Worm (Caenorhabditis elegans): ENCODE data around the gene K09H11.6.

The K09H11.6 gene

ce11 chrV:5768292-5768695, 32.3 kb upstream of the K09H11.6 start (continued):
- TF ChIP-seq ceh-20 (GFP tag; IDR thresholded peaks at IDR 0.05) (peak; percentile 80; the same call in 1 of the 2 replicates), fos-1 (tag; optimal IDR thresholded peaks at IDR 0.05) (no peak)

ce11 chrV:5765081-5765480, 29.1 kb upstream of the K09H11.6 start, which contains the start of gene pgph-2:
Gene pgph-2 (plus strand): TSS chrV:5765127.
- peak; percentile 14 for TF ChIP-seq hlh-11 (tag; optimal IDR thresholded peaks at IDR 0.05)
- no peak for TF ChIP-seq nhr-111 (GFP tag; optimal IDR thresholded peaks at IDR 0.05)
- no peak for TF ChIP-seq tra-1 (GFP tag; IDR thresholded peaks at IDR 0.05)
- TF ChIP-seq mdl-1 (tag; optimal IDR thresholded peaks at IDR 0.05) = no peak
- no peak for TF ChIP-seq hmg-1.1 (GFP tag; IDR thresholded peaks at IDR 0.05)
- TF ChIP-seq dve-1 (tag; optimal IDR thresholded peaks at IDR 0.05; ENCODE audit: insufficient read depth) = peak; percentile 29
- TF ChIP-seq daf-16 (GFP tag; optimal IDR thresholded peaks at IDR 0.05) = no peak
- peak; percentile 66 for TF ChIP-seq daf-16 (tag; optimal IDR thresholded peaks at IDR 0.05)
- TF ChIP-seq tag-97 (GFP tag; IDR thresholded peaks at IDR 0.05) = no peak
- TF ChIP-seq ceh-82 (tag; optimal IDR thresholded peaks at IDR 0.05) = no peak

ce11 chrV:5763787-5764186, 27.8 kb upstream of the K09H11.6 start, which contains the start of gene pgph-3:
Gene pgph-3 (minus strand): TSS chrV:5763846.
- TF ChIP-seq mxl-2 (GFP tag; conservative IDR thresholded peaks at IDR 0.05) = peak; percentile 93
- TF ChIP-seq daf-16 (GFP tag; optimal IDR thresholded peaks at IDR 0.05) = peak; percentile 10 to 66
- peak; percentile 85 for TF ChIP-seq daf-16 (tag; optimal IDR thresholded peaks at IDR 0.05)
- peak; percentile 7 for TF ChIP-seq gei-8 (GFP tag; optimal IDR thresholded peaks at IDR 0.05)
- no peak for TF ChIP-seq lin-29 (GFP tag; IDR thresholded peaks at IDR 0.05)
- TF ChIP-seq mdt-29 (GFP tag; IDR thresholded peaks at IDR 0.05) = no peak
- no peak for TF ChIP-seq nhr-42 (GFP tag; IDR thresholded peaks at IDR 0.05)
- no peak for TF ChIP-seq skn-1 (tag; optimal IDR thresholded peaks at IDR 0.05)
- no peak for TF ChIP-seq ztf-11 (tag; optimal IDR thresholded peaks at IDR 0.05)
- peak; percentile 69 for TF ChIP-seq nhr-76 (tag; optimal IDR thresholded peaks at IDR 0.05)
- no peak for TF ChIP-seq rbr-2 (tag; optimal IDR thresholded peaks at IDR 0.05)
- TF ChIP-seq zfp-2 (tag; optimal IDR thresholded peaks at IDR 0.05) = no peak
- peak; percentile 71 for TF ChIP-seq mxl-3 (GFP tag; optimal IDR thresholded peaks at IDR 0.05)
- TF ChIP-seq ceh-28 (tag; optimal IDR thresholded peaks at IDR 0.05) = no peak
- no peak for TF ChIP-seq unc-130 (GFP tag; optimal IDR thresholded peaks at IDR 0.05)
- TF ChIP-seq snpc-4 (tag; optimal IDR thresholded peaks at IDR 0.05) = no peak
- TF ChIP-seq tag-97 (GFP tag; IDR thresholded peaks at IDR 0.05) = no peak
- no peak for TF ChIP-seq ceh-32 (tag; optimal IDR thresholded peaks at IDR 0.05; ENCODE audit: poor library complexity)
- TF ChIP-seq egl-43 (GFP tag; IDR thresholded peaks at IDR 0.05) = no peak
- TF ChIP-seq set-16 (GFP tag; IDR thresholded peaks at IDR 0.05) = no peak
- peak; percentile 84 for TF ChIP-seq hlh-30 (tag; optimal IDR thresholded peaks at IDR 0.05; ENCODE audit: insufficient read depth)
- peak; percentile 51 for TF ChIP-seq aha-1 (tag)
- peak; percentile 75 to 94 for TF ChIP-seq mdl-1 (tag; optimal IDR thresholded peaks at IDR 0.05)
- TF ChIP-seq cey-2 (tag; optimal IDR thresholded peaks at IDR 0.05; ENCODE audit: borderline replicate concordance, insufficient read depth) = peak; percentile 80
- peak; percentile 49; the same call in 1 of the 2 replicates for TF ChIP-seq zfp-3 (GFP tag; conservative IDR thresholded peaks at IDR 0.05)
- TF ChIP-seq aly-2 (tag; optimal IDR thresholded peaks at IDR 0.05) = no peak
- TF ChIP-seq F44E2.7 (GFP tag; IDR thresholded peaks at IDR 0.05) = no peak
- peak; percentile 61 for TF ChIP-seq nhr-25 (tag; optimal IDR thresholded peaks at IDR 0.05; ENCODE audit: borderline replicate concordance, insufficient read depth)
- TF ChIP-seq lin-39 (tag; optimal IDR thresholded peaks at IDR 0.05) = no peak
- peak; percentile 97 for TF ChIP-seq hlh-11 (tag; optimal IDR thresholded peaks at IDR 0.05)
- peak; percentile 52 for TF ChIP-seq mep-1 (tag; optimal IDR thresholded peaks at IDR 0.05)
- TF ChIP-seq nhr-237 (tag; optimal IDR thresholded peaks at IDR 0.05) = no peak
- TF ChIP-seq nhr-6 (tag; optimal IDR thresholded peaks at IDR 0.05) = peak; percentile 49
- TF ChIP-seq nhr-41 (GFP tag; IDR thresholded peaks at IDR 0.05) = no peak
- TF ChIP-seq ceh-20 (GFP tag; IDR thresholded peaks at IDR 0.05) = peak; percentile 75
- no peak for TF ChIP-seq jun-1 (tag; optimal IDR thresholded peaks at IDR 0.05)
- TF ChIP-seq pqm-1 (tag; optimal IDR thresholded peaks at IDR 0.05) = peak; percentile 59
- TF ChIP-seq dve-1 (tag; optimal IDR thresholded peaks at IDR 0.05; ENCODE audit: insufficient read depth) = peak; percentile 94
- TF ChIP-seq nhr-28 (tag; optimal IDR thresholded peaks at IDR 0.05) = peak; percentile 89
- TF ChIP-seq unc-39 (tag; optimal IDR thresholded peaks at IDR 0.05) = no peak
- no peak; the same call in 1 of the 2 replicates for TF ChIP-seq T26A8.4 (GFP tag; IDR thresholded peaks at IDR 0.05)
- peak; percentile 98 for TF ChIP-seq dmd-6 (GFP tag; IDR thresholded peaks at IDR 0.05)

Data from whole organism, L4 larva.